Fruit fly (Drosophila melanogaster) whole organism, prepupa: ENCODE data around the gene CG31515.

Experiments used
- CG10631 ChIP-seq: fragments of 200-800 bp; sonication (Bioruptor generic); optimal IDR thresholded peaks from 2 replicates; lab custom pipeline; 2016; ENCODE audit warnings: missing biosample characterization, missing genetic modification characterization
- CG34406 ChIP-seq: fragments of 200-800 bp; sonication (Bioruptor generic); optimal IDR thresholded peaks from 3 replicates; lab custom pipeline; 2016; ENCODE audit warnings: missing biosample characterization, missing genetic modification characterization
- CG6163 ChIP-seq: fragments of 200-800 bp; sonication (Bioruptor generic); IDR thresholded peaks from 3 replicates; pipeline ENCODE4 v1.3.6; 2022; ENCODE audit warnings: missing biosample characterization, missing genetic modification characterization
- CG6276 ChIP-seq: fragments of 200-800 bp; sonication (Bioruptor generic); optimal IDR thresholded peaks from 2 replicates; lab custom pipeline; 2017; ENCODE audit warnings: missing biosample characterization, mild to moderate bottlenecking, missing genetic modification characterization
- CG6808 ChIP-seq: fragments of 200-800 bp; sonication (Bioruptor generic); optimal IDR thresholded peaks from 3 replicates; lab custom pipeline; 2017; ENCODE audit warnings: missing biosample characterization, missing genetic modification characterization, mild to moderate bottlenecking, moderate library complexity, missing genetic modification reagents
- CG6854 ChIP-seq: fragments of 200-800 bp; sonication (Bioruptor generic); optimal IDR thresholded peaks from 2 replicates; lab custom pipeline; 2017; ENCODE audit warnings: missing biosample characterization, mild to moderate bottlenecking, missing genetic modification characterization
- CG9139 ChIP-seq: fragments of 200-800 bp; sonication (Bioruptor generic); optimal IDR thresholded peaks from 3 replicates; lab custom pipeline; 2017; ENCODE audit warnings: missing biosample characterization, mild to moderate bottlenecking, missing genetic modification characterization
- Smox ChIP-seq: fragments of 200-800 bp; sonication (Bioruptor generic); optimal IDR thresholded peaks from 3 replicates; lab custom pipeline; 2016; ENCODE audit warnings: missing biosample characterization, missing genetic modification characterization
- pdm3 ChIP-seq: fragments of 200-800 bp; sonication (Bioruptor generic); optimal IDR thresholded peaks from 3 replicates; lab custom pipeline; 2016; ENCODE audit warnings: missing biosample characterization, missing genetic modification characterization

DNA sequence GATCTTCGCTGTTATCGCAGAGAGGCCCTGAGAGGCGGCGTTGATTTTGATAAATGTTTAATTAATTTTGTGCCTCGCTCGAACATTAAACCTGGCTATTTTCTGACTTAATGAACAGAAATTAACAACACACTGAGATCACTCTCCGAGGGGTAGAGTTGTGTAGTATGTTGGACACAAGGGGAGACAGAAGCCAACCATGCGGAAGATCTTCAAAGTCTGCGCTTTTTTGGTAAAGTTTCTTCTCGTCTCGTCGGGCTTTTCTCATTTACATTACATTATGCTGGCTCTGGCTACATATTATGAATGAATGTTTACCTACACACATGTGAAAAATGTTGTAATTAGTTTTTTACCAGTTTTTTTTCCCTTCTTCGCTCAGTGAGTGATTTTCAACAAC, 37.2 kb upstream of the CG31515 start, which contains the start of gene CG43694:
- no peak for TF ChIP-seq CG6854 (GFP tag; lab: Kevin White, UChicago)
- TF ChIP-seq CG6163 (GFP tag; lab: Robert Waterston, UW), result no peak
- no peak for TF ChIP-seq CG6276 (GFP tag; lab: Kevin White, UChicago)
- TF ChIP-seq CG10631 (GFP tag; lab: Kevin White, UChicago), result no peak
- no peak for TF ChIP-seq CG6808 (GFP tag; lab: Kevin White, UChicago)
- no peak for TF ChIP-seq CG34406 (GFP tag; lab: Kevin White, UChicago)
- TF ChIP-seq CG9139 (GFP tag; lab: Kevin White, UChicago), result no peak
- no peak for TF ChIP-seq pdm3 (GFP tag; lab: Kevin White, UChicago)
- no peak for TF ChIP-seq Smox (GFP tag; lab: Kevin White, UChicago)
